Worm (Caenorhabditis elegans): Measurements from ENCODE around the gene Y62F5A.12.

The Y62F5A.12 gene

ce11 chrII:11512921-11513320 is 21.4 kb downstream of the Y62F5A.12 start:
- TF ChIP-seq med-1 (GFP tag; optimal IDR thresholded peaks at IDR 0.05; ENCODE audit: insufficient read depth), result no peak
- TF ChIP-seq ztf-23 (GFP tag; IDR thresholded peaks at IDR 0.05), result no peak
- no peak for TF ChIP-seq tab-1 (GFP tag; IDR thresholded peaks at IDR 0.05)
- no peak for TF ChIP-seq cog-1 (tag; optimal IDR thresholded peaks at IDR 0.05)
- no peak for TF ChIP-seq flt-1 (GFP tag; IDR thresholded peaks at IDR 0.05)
- no peak for TF ChIP-seq ztf-29 (GFP tag; IDR thresholded peaks at IDR 0.05)
- TF ChIP-seq T22C8.4 (GFP tag; IDR thresholded peaks at IDR 0.05), result no peak
- TF ChIP-seq klf-2 (GFP tag; conservative IDR thresholded peaks at IDR 0.05), result no peak
- no peak for TF ChIP-seq ref-1 (GFP tag; conservative IDR thresholded peaks at IDR 0.05)

- TF ChIP-seq ref-1 (GFP tag; conservative IDR thresholded peaks at IDR 0.05) (no peak), flt-1 (GFP tag; IDR thresholded peaks at IDR 0.05) (no peak), cog-1 (tag; optimal IDR thresholded peaks at IDR 0.05) (no peak), klf-2 (GFP tag; conservative IDR thresholded peaks at IDR 0.05) (no peak)
Observed at ce11 chrII:11510373-11510772, 23.9 kb downstream of the Y62F5A.12 start, which contains the start of gene npr-41. Gene npr-41 (plus strand): TSS chrII:11510673.

ce11 chrII:11503761-11504160 is 30.5 kb downstream of the Y62F5A.12 start:
- TF ChIP-seq ztf-29 (GFP tag; IDR thresholded peaks at IDR 0.05), result peak; percentile 67; the same call in 1 of the 2 replicates
- TF ChIP-seq klf-2 (GFP tag; conservative IDR thresholded peaks at IDR 0.05), result no peak

ce11 chrII:11501956-11502355 is 32.3 kb downstream of the Y62F5A.12 start:
- TF ChIP-seq ref-1 (GFP tag; conservative IDR thresholded peaks at IDR 0.05), result no peak
- no peak for TF ChIP-seq tab-1 (GFP tag; IDR thresholded peaks at IDR 0.05)
- TF ChIP-seq ztf-29 (GFP tag; IDR thresholded peaks at IDR 0.05), result no peak
- no peak for TF ChIP-seq cog-1 (tag; optimal IDR thresholded peaks at IDR 0.05)
- no peak for TF ChIP-seq med-1 (GFP tag; optimal IDR thresholded peaks at IDR 0.05; ENCODE audit: insufficient read depth)
- TF ChIP-seq klf-2 (GFP tag; conservative IDR thresholded peaks at IDR 0.05), result no peak
- TF ChIP-seq ztf-23 (GFP tag; IDR thresholded peaks at IDR 0.05), result no peak

ce11 chrII:11500198-11500597 is 34.1 kb downstream of the Y62F5A.12 start, which contains the start of gene B0334.20:
Gene B0334.20 (minus strand): TSS chrII:11500459.
- TF ChIP-seq med-1 (GFP tag; optimal IDR thresholded peaks at IDR 0.05; ENCODE audit: insufficient read depth) (no peak), T22C8.4 (GFP tag; IDR thresholded peaks at IDR 0.05) (no peak), klf-2 (GFP tag; conservative IDR thresholded peaks at IDR 0.05) (no peak), ztf-29 (GFP tag; IDR thresholded peaks at IDR 0.05) (no peak), ref-1 (GFP tag; conservative IDR thresholded peaks at IDR 0.05) (no peak), ztf-23 (GFP tag; IDR thresholded peaks at IDR 0.05) (no peak), flt-1 (GFP tag; IDR thresholded peaks at IDR 0.05) (no peak), cog-1 (tag; optimal IDR thresholded peaks at IDR 0.05) (no peak), tab-1 (GFP tag; IDR thresholded peaks at IDR 0.05) (no peak)

ce11 chrII:11497365-11497764 is 36.9 kb downstream of the Y62F5A.12 start, which contains the start of gene B0334.5:
Gene B0334.5 (plus strand): TSS chrII:11497665.
- 0 out of 2 replicates have a peak, but pooled peaks have one; percentile 31 for TF ChIP-seq ztf-23 (GFP tag; IDR thresholded peaks at IDR 0.05)
- no peak for TF ChIP-seq tab-1 (GFP tag; IDR thresholded peaks at IDR 0.05)

- no peak for TF ChIP-seq tab-1 (GFP tag; IDR thresholded peaks at IDR 0.05)
- no peak for TF ChIP-seq ref-1 (GFP tag; conservative IDR thresholded peaks at IDR 0.05)
- TF ChIP-seq flt-1 (GFP tag; IDR thresholded peaks at IDR 0.05), result no peak
- no peak for TF ChIP-seq ztf-23 (GFP tag; IDR thresholded peaks at IDR 0.05)
- no peak for TF ChIP-seq med-1 (GFP tag; optimal IDR thresholded peaks at IDR 0.05; ENCODE audit: insufficient read depth)
- no peak for TF ChIP-seq cog-1 (tag; optimal IDR thresholded peaks at IDR 0.05)
- no peak for TF ChIP-seq T22C8.4 (GFP tag; IDR thresholded peaks at IDR 0.05)
- no peak for TF ChIP-seq ztf-29 (GFP tag; IDR thresholded peaks at IDR 0.05)
- no peak for TF ChIP-seq klf-2 (GFP tag; conservative IDR thresholded peaks at IDR 0.05)
Observed at ce11 chrII:11496767-11497166, 37.5 kb downstream of the Y62F5A.12 start, which contains the start of gene emc-5. Gene emc-5 (plus strand): TSS chrII:11496780.

ce11 chrII:11495806-11496205 is 38.5 kb downstream of the Y62F5A.12 start:
- TF ChIP-seq flt-1 (GFP tag; IDR thresholded peaks at IDR 0.05) (no peak), ref-1 (GFP tag; conservative IDR thresholded peaks at IDR 0.05) (no peak), T22C8.4 (GFP tag; IDR thresholded peaks at IDR 0.05) (no peak), klf-2 (GFP tag; conservative IDR thresholded peaks at IDR 0.05) (no peak), med-1 (GFP tag; optimal IDR thresholded peaks at IDR 0.05; ENCODE audit: insufficient read depth) (no peak), ztf-23 (GFP tag; IDR thresholded peaks at IDR 0.05) (no peak), ztf-29 (GFP tag; IDR thresholded peaks at IDR 0.05) (no peak)

- TF ChIP-seq ztf-29 (GFP tag; IDR thresholded peaks at IDR 0.05) (no peak), tab-1 (GFP tag; IDR thresholded peaks at IDR 0.05) (no peak), klf-2 (GFP tag; conservative IDR thresholded peaks at IDR 0.05) (no peak), ztf-23 (GFP tag; IDR thresholded peaks at IDR 0.05) (no peak), med-1 (GFP tag; optimal IDR thresholded peaks at IDR 0.05; ENCODE audit: insufficient read depth) (no peak), T22C8.4 (GFP tag; IDR thresholded peaks at IDR 0.05) (no peak), cog-1 (tag; optimal IDR thresholded peaks at IDR 0.05) (no peak), flt-1 (GFP tag; IDR thresholded peaks at IDR 0.05) (no peak), ref-1 (GFP tag; conservative IDR thresholded peaks at IDR 0.05) (no peak)
Observed at ce11 chrII:11495307-11495706, 39.0 kb downstream of the Y62F5A.12 start, which contains the start of the genes ooc-3 and B0334.4. Gene ooc-3 (minus strand): TSS chrII:11495321. Gene B0334.4 (plus strand): TSS chrII:11495692.

- TF ChIP-seq tab-1 (GFP tag; IDR thresholded peaks at IDR 0.05), result no peak
- no peak for TF ChIP-seq ztf-23 (GFP tag; IDR thresholded peaks at IDR 0.05)
- TF ChIP-seq med-1 (GFP tag; optimal IDR thresholded peaks at IDR 0.05; ENCODE audit: insufficient read depth), result no peak
- no peak for TF ChIP-seq flt-1 (GFP tag; IDR thresholded peaks at IDR 0.05)
- no peak for TF ChIP-seq T22C8.4 (GFP tag; IDR thresholded peaks at IDR 0.05)
- no peak for TF ChIP-seq ztf-29 (GFP tag; IDR thresholded peaks at IDR 0.05)
- TF ChIP-seq ref-1 (GFP tag; conservative IDR thresholded peaks at IDR 0.05), result no peak
- no peak for TF ChIP-seq klf-2 (GFP tag; conservative IDR thresholded peaks at IDR 0.05)
- TF ChIP-seq cog-1 (tag; optimal IDR thresholded peaks at IDR 0.05), result no peak
Observed at ce11 chrII:11492843-11493242, 41.4 kb downstream of the Y62F5A.12 start, which contains the start of gene hacl-1. Gene hacl-1 (minus strand): TSS chrII:11492963.
